Fruit fly (Drosophila melanogaster) whole organism, embryonic: ENCODE data around the gene Hr83.

Experiments used
- Antp ChIP-seq: fragments of 200-800 bp; sonication (Bioruptor generic); optimal IDR thresholded peaks from 3 replicates; lab custom pipeline; 2016; ENCODE audit warnings: missing biosample characterization, missing genetic modification characterization
- BEAF-32 ChIP-seq: fragments of 200-800 bp; sonication (Bioruptor generic); optimal IDR thresholded peaks from 3 replicates; lab custom pipeline; 2017; ENCODE audit warnings: missing biosample characterization, missing genetic modification characterization, mild to moderate bottlenecking, moderate library complexity, missing genetic modification reagents
- CG10274 ChIP-seq: fragments of 200-800 bp; sonication (Bioruptor generic); optimal IDR thresholded peaks from 3 replicates; lab custom pipeline; 2017; ENCODE audit warnings: missing biosample characterization, mild to moderate bottlenecking, missing genetic modification characterization
- CG1233 ChIP-seq: fragments of 200-800 bp; sonication (Bioruptor generic); optimal IDR thresholded peaks from 4 replicates; lab custom pipeline; 2018; ENCODE audit warnings: missing biosample characterization, mild to moderate bottlenecking, missing genetic modification characterization
- CG13123 ChIP-seq: fragments of 200-800 bp; sonication (Bioruptor generic); optimal IDR thresholded peaks from 2 replicates; lab custom pipeline; 2016; ENCODE audit warnings: missing biosample characterization, missing genetic modification characterization
- CG14667 ChIP-seq: fragments of 200-800 bp; sonication (Bioruptor generic); IDR thresholded peaks from 2 replicates; pipeline ENCODE4 v1.3.6; 2022; ENCODE audit warnings: missing biosample characterization, missing genetic modification characterization
- CG16813 ChIP-seq: fragments of 200-800 bp; sonication (Bioruptor generic); IDR thresholded peaks from 3 replicates; pipeline ENCODE4 v1.3.6; 2022; ENCODE audit warnings: missing biosample characterization, missing genetic modification characterization; ENCODE audit not compliant: partially characterized antibody
- CG2129 ChIP-seq: fragments of 200-800 bp; sonication (Bioruptor generic); IDR thresholded peaks from 2 replicates; pipeline ENCODE4 v1.3.6; 2022; ENCODE audit warnings: missing biosample characterization, missing genetic modification characterization; ENCODE audit not compliant: partially characterized antibody
- CG2202 ChIP-seq: fragments of 200-800 bp; sonication (Bioruptor generic); optimal IDR thresholded peaks from 2 replicates; lab custom pipeline; 2018; ENCODE audit warnings: missing biosample characterization, mild to moderate bottlenecking, missing genetic modification characterization
- CG30431 ChIP-seq: fragments of 200-800 bp; sonication (Bioruptor generic); optimal IDR thresholded peaks from 2 replicates; lab custom pipeline; 2017; ENCODE audit warnings: missing biosample characterization, missing genetic modification characterization
- CG3163 ChIP-seq: fragments of 200-800 bp; sonication (Bioruptor generic); optimal IDR thresholded peaks from 3 replicates; lab custom pipeline; 2016; ENCODE audit warnings: missing biosample characterization, missing genetic modification characterization
- CG32772 ChIP-seq: fragments of 200-800 bp; sonication (Bioruptor generic); IDR thresholded peaks from 2 replicates; pipeline ENCODE4 v1.3.6; 2022; ENCODE audit warnings: missing biosample characterization, missing genetic modification characterization
- CG4328 ChIP-seq: fragments of 200-800 bp; sonication (Bioruptor generic); optimal IDR thresholded peaks from 3 replicates; lab custom pipeline; 2017; ENCODE audit warnings: missing biosample characterization, missing genetic modification reagents, missing genetic modification characterization
- CG7357 ChIP-seq: fragments of 200-800 bp; sonication (Bioruptor generic); IDR thresholded peaks from 3 replicates; pipeline ENCODE4 v1.3.6; 2022; ENCODE audit warnings: missing biosample characterization, missing genetic modification characterization
- CG7786 ChIP-seq: fragments of 200-800 bp; sonication (Bioruptor generic); optimal IDR thresholded peaks from 2 replicates; lab custom pipeline; 2016; ENCODE audit warnings: missing biosample characterization, missing genetic modification characterization
- CG9817 ChIP-seq: fragments of 200-800 bp; sonication (Bioruptor generic); optimal IDR thresholded peaks from 2 replicates; lab custom pipeline; 2018; ENCODE audit warnings: missing biosample characterization, mild to moderate bottlenecking, missing genetic modification characterization, moderate library complexity
- D19A ChIP-seq: fragments of 200-800 bp; optimal IDR thresholded peaks from 3 replicates; lab custom pipeline; 2019; ENCODE audit warnings: missing biosample characterization, mild to moderate bottlenecking, missing genetic modification characterization, moderate library complexity
- Deaf1 ChIP-seq: fragments of 200-800 bp; optimal IDR thresholded peaks from 3 replicates; lab custom pipeline; 2019; ENCODE audit warnings: missing biosample characterization, mild to moderate bottlenecking, missing genetic modification characterization, moderate library complexity
- Dip2 ChIP-seq: fragments of 200-800 bp; sonication (Bioruptor generic); IDR thresholded peaks from 2 replicates; pipeline ENCODE4 v1.3.6; 2022; ENCODE audit warnings: missing biosample characterization, missing genetic modification characterization
- HLH54F ChIP-seq: fragments of 200-800 bp; sonication (Bioruptor generic); optimal IDR thresholded peaks from 3 replicates; lab custom pipeline; 2016; ENCODE audit warnings: missing biosample characterization, missing genetic modification characterization
- Hr78 ChIP-seq, 2 experiments: fragments of 200-800 bp in 1 of 2; fragments of >200 bp in 1 of 2; sonication (Bioruptor generic) in 1 of 2; optimal IDR thresholded peaks; 2 replicates each; lab custom pipeline; 2017 to 2019; ENCODE audit warnings: missing biosample characterization in 2 of 2, missing genetic modification characterization in 2 of 2, mild to moderate bottlenecking in 1 of 2, moderate library complexity in 1 of 2
- Kr ChIP-seq: fragments of 200-800 bp; sonication (Bioruptor generic); optimal IDR thresholded peaks from 2 replicates; lab custom pipeline; 2017; ENCODE audit warnings: missing biosample characterization, mild to moderate bottlenecking, missing genetic modification characterization
- Mrtf ChIP-seq: fragments of 200-800 bp; sonication (Bioruptor generic); IDR thresholded peaks from 3 replicates; pipeline ENCODE4 v1.3.6; 2022; ENCODE audit warnings: missing biosample characterization, missing genetic modification characterization
- Oaz ChIP-seq: fragments of 200-800 bp; sonication (Bioruptor generic); IDR thresholded peaks from 2 replicates; pipeline ENCODE4 v1.3.6; 2022; ENCODE audit warnings: missing biosample characterization, missing genetic modification characterization
- Oli ChIP-seq: fragments of 200-800 bp; sonication (Bioruptor generic); optimal IDR thresholded peaks from 2 replicates; lab custom pipeline; 2018; ENCODE audit warnings: missing biosample characterization, mild to moderate bottlenecking, missing genetic modification characterization, moderate library complexity
- Sry-δ ChIP-seq: fragments of 200-800 bp; sonication (Bioruptor generic); optimal IDR thresholded peaks from 2 replicates; lab custom pipeline; 2016; ENCODE audit warnings: missing biosample characterization, missing genetic modification characterization
- bigmax ChIP-seq: fragments of 200-800 bp; sonication (Bioruptor generic); optimal IDR thresholded peaks from 2 replicates; lab custom pipeline; 2018; ENCODE audit warnings: missing biosample characterization, mild to moderate bottlenecking, missing genetic modification characterization
- caup ChIP-seq: fragments of 200-800 bp; sonication (Bioruptor generic); optimal IDR thresholded peaks from 3 replicates; lab custom pipeline; 2017; ENCODE audit warnings: missing biosample characterization, mild to moderate bottlenecking, missing genetic modification characterization, moderate library complexity; ENCODE audit not compliant: severe bottlenecking
- chif ChIP-seq, 2 experiments: fragments of 200-800 bp; sonication (Bioruptor generic); optimal IDR thresholded peaks; 3 replicates each; lab custom pipeline; 2016; ENCODE audit warnings: missing biosample characterization in 2 of 2, missing genetic modification characterization in 2 of 2
- chinmo ChIP-seq: fragments of 200-800 bp; sonication (Bioruptor generic); IDR thresholded peaks from 4 replicates; pipeline ENCODE4 v1.3.6; 2022; ENCODE audit warnings: missing biosample characterization, missing genetic modification characterization; ENCODE audit not compliant: partially characterized antibody
- corto ChIP-seq: fragments of 200-800 bp; sonication (Bioruptor generic); optimal IDR thresholded peaks from 2 replicates; lab custom pipeline; 2016; ENCODE audit warnings: missing biosample characterization, mild to moderate bottlenecking, missing genetic modification characterization, moderate library complexity
- dimm ChIP-seq: fragments of 200-800 bp; sonication (Bioruptor generic); IDR thresholded peaks from 2 replicates; pipeline ENCODE4 v1.3.6; 2022; ENCODE audit warnings: missing biosample characterization, missing genetic modification characterization
- gem ChIP-seq: fragments of 200-800 bp; sonication (Bioruptor generic); optimal IDR thresholded peaks from 2 replicates; lab custom pipeline; 2019; ENCODE audit warnings: missing biosample characterization, mild to moderate bottlenecking, missing genetic modification characterization, moderate library complexity
- grau ChIP-seq: fragments of 200-800 bp; optimal IDR thresholded peaks from 3 replicates; lab custom pipeline; 2019; ENCODE audit warnings: missing biosample characterization, mild to moderate bottlenecking, missing genetic modification characterization, moderate library complexity
- gt ChIP-seq: fragments of 200-800 bp; sonication (Bioruptor generic); IDR thresholded peaks from 2 replicates; pipeline ENCODE4 v1.3.6; 2022; ENCODE audit warnings: missing biosample characterization, missing genetic modification characterization
- hkb ChIP-seq, 2 experiments: fragments of 200-800 bp in 1 of 2; fragments of >200 bp in 1 of 2; sonication (Bioruptor generic) in 1 of 2; IDR thresholded peaks in 1 of 2; optimal IDR thresholded peaks in 1 of 2; 2 replicates each; pipeline versions ENCODE4 v1.3.6 to Lab custom; 2017 to 2022; ENCODE audit warnings: missing biosample characterization in 1 of 2, missing genetic modification characterization in 1 of 2
- inv ChIP-seq: fragments of 200-800 bp; sonication (Bioruptor generic); IDR thresholded peaks from 2 replicates; pipeline ENCODE4 v1.3.6; 2022; ENCODE audit warnings: missing biosample characterization, missing genetic modification characterization; ENCODE audit not compliant: partially characterized antibody
- peb ChIP-seq: fragments of 200-800 bp; sonication (Bioruptor generic); IDR thresholded peaks from 2 replicates; pipeline ENCODE4 v1.3.6; 2022; ENCODE audit warnings: missing biosample characterization, missing genetic modification characterization
- ranshi ChIP-seq: fragments of 200-800 bp; sonication (Bioruptor generic); IDR thresholded peaks from 2 replicates; pipeline ENCODE4 v1.3.6; 2022; ENCODE audit warnings: missing biosample characterization, missing genetic modification characterization
- salm ChIP-seq: fragments of 200-800 bp; sonication (Bioruptor generic); optimal IDR thresholded peaks from 2 replicates; lab custom pipeline; 2018; ENCODE audit warnings: missing biosample characterization, mild to moderate bottlenecking, missing genetic modification characterization
- scrt ChIP-seq: fragments of 200-800 bp; sonication (Bioruptor generic); optimal IDR thresholded peaks from 2 replicates; lab custom pipeline; 2018; ENCODE audit warnings: missing biosample characterization, mild to moderate bottlenecking, missing genetic modification characterization, moderate library complexity
- sima ChIP-seq: fragments of 200-800 bp; sonication (Bioruptor generic); optimal IDR thresholded peaks from 2 replicates; lab custom pipeline; 2016; ENCODE audit warnings: missing biosample characterization, missing genetic modification characterization
- sug ChIP-seq: fragments of 200-800 bp; optimal IDR thresholded peaks from 2 replicates; lab custom pipeline; 2019; ENCODE audit warnings: missing biosample characterization, mild to moderate bottlenecking, missing genetic modification characterization, moderate library complexity
- tll ChIP-seq, 2 experiments: fragments of 200-800 bp in 1 of 2; fragments of >200 bp in 1 of 2; sonication (Bioruptor generic) in 1 of 2; optimal IDR thresholded peaks; 2 replicates each; lab custom pipeline; 2017 to 2019; ENCODE audit warnings: missing biosample characterization in 2 of 2, missing genetic modification characterization in 2 of 2, mild to moderate bottlenecking in 1 of 2, moderate library complexity in 1 of 2
- tna ChIP-seq: fragments of 200-800 bp; sonication (Bioruptor generic); IDR thresholded peaks from 2 replicates; pipeline ENCODE4 v1.3.6; 2022; ENCODE audit warnings: missing biosample characterization, missing genetic modification characterization; ENCODE audit not compliant: partially characterized antibody
- zfh2 ChIP-seq: fragments of 200-800 bp; sonication (Bioruptor generic); optimal IDR thresholded peaks from 2 replicates; lab custom pipeline; 2016; ENCODE audit warnings: missing biosample characterization, missing genetic modification characterization

Gene Hr83

DNA sequence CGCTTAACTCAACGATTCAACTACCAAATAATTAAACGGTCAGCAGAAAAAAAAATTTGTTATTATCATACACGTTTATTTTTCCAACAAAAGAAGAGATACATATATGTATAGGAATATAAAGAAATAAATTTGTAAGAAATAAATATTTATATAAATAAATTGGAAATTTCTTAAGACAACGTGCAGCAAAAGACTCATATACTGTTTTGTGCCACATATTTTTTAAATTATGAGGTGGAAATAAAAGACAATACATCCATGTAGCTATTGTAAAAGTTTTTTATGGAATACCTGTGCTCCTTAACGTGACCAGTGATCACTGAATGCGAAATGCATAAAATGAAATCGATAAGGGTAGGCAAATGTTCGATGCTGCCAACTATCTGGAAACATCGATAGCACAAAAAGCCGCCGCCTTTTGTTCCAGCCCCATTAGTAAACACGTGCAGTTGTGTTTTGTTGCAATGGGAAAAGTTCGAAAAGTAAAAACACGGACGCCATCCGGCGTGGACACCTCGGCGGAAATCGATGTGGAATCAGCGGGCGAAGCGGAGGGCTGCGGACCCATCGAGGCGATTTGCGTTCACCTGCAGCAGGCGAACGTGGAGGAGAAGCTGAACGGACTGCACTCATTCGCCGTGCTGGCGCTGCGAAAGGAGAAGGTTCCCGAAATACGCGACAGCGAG is 19.7 kb downstream of the Hr83 start, which contains the start of gene CG10286 (continued):
- TF ChIP-seq CG2129 (GFP tag; lab: Robert Waterston, UW), result 0 out of 2 replicates have a peak, but pooled peaks have one; percentile 16
- peak; percentile 2 for TF ChIP-seq Antp (GFP tag; lab: Kevin White, UChicago)
- no peak for TF ChIP-seq Hr78 (GFP tag; optimal IDR thresholded peaks at IDR 0.05; lab: Kevin White, UChicago)
- TF ChIP-seq HLH54F (GFP tag; lab: Kevin White, UChicago), result no peak
- TF ChIP-seq CG2202 (tag; lab: Kevin White, UChicago), result no peak
- peak; percentile 38 for TF ChIP-seq grau (tag; lab: Kevin White, UChicago)
- TF ChIP-seq CG32772 (GFP tag; lab: Robert Waterston, UW), result no peak
- peak; percentile 60 for TF ChIP-seq tna (GFP tag; lab: Robert Waterston, UW)
- no peak for TF ChIP-seq Kr (GFP tag; lab: Kevin White, UChicago)
- no peak for TF ChIP-seq Deaf1 (tag; lab: Kevin White, UChicago)
- no peak for TF ChIP-seq hkb (optimal IDR thresholded peaks at IDR 0.05; lab: Kevin White, UChicago)
- peak; percentile 17 for TF ChIP-seq hkb (GFP tag; IDR thresholded peaks at IDR 0.05; lab: Robert Waterston, UW)
- TF ChIP-seq CG16813, result peak; percentile 70
- TF ChIP-seq sima (GFP tag; lab: Kevin White, UChicago), result no peak
- TF ChIP-seq CG7357 (GFP tag; lab: Robert Waterston, UW), result 0 out of 3 replicates have a peak, but pooled peaks have one; percentile 6
- no peak for TF ChIP-seq Dip2 (GFP tag; lab: Robert Waterston, UW)
- TF ChIP-seq CG13123 (GFP tag; lab: Kevin White, UChicago), result no peak
- TF ChIP-seq Oaz (GFP tag; lab: Robert Waterston, UW), result peak; percentile 34; the same call in 1 of the 2 replicates
- no peak for TF ChIP-seq CG14667 (GFP tag; lab: Robert Waterston, UW)
- peak; percentile 70 for TF ChIP-seq inv (GFP tag; lab: Robert Waterston, UW)
- peak; percentile 83 for TF ChIP-seq Sry-δ
- TF ChIP-seq gem, result peak; percentile 62
- peak; percentile 0 for TF ChIP-seq CG1233 (GFP tag; lab: Kevin White, UChicago)
- TF ChIP-seq CG4328, result no peak
- TF ChIP-seq sug (tag; lab: Kevin White, UChicago), result peak; percentile 52
- TF ChIP-seq ranshi (GFP tag; lab: Robert Waterston, UW), result no peak
- TF ChIP-seq CG9817, result peak; percentile 22
- no peak for TF ChIP-seq CG3163 (GFP tag; lab: Kevin White, UChicago)
- TF ChIP-seq CG30431 (GFP tag; lab: Kevin White, UChicago), result no peak

DNA sequence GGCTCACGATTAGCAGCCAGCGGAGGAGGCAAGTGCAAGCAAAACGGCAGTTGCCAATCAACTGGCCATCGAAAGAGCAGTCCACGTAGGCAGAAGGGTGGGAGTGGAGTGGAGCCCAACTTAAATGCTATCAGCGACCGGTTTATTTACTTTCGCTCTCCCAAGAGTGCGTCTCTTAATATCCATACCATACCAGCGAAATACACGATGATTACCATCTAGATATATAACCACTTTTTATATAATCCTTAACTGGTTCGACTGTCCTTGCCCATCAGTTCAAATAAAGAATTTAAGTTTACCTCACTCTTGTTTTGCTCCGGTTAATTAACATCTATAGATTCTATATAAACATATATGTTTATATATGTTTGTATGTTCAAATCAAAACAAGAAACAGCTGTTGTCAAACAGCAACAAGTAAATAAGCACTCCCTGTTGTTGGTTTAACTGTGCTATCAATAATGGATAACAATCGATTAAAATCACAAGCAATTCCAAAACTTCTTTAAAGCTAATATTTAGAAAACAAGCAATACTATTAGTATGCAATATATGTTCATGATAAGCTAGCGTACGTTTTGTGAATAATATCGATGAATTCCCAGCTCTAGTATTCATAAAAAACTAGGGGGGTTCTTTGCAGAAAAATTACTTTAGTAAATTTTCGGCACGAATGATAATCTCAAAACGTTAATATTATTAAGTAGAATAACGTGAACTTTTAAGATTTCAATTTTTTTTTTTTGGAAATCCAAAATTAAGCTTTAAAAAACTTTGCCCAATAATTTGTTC is 24.7 kb downstream of the Hr83 start:
- TF ChIP-seq dimm (GFP tag; lab: Robert Waterston, UW) (no peak), zfh2 (GFP tag; lab: Kevin White, UChicago) (no peak), Kr (GFP tag; lab: Kevin White, UChicago) (no peak), corto (no peak), tll (GFP tag; optimal IDR thresholded peaks at IDR 0.05; lab: Kevin White, UChicago) (no peak), chinmo (GFP tag; lab: Robert Waterston, UW) (0 out of 4 replicates have a peak, but pooled peaks have one; percentile 19), D19A (peak; percentile 11), peb (no peak), caup (peak; percentile 86), CG10274 (GFP tag; lab: Kevin White, UChicago) (no peak), Mrtf (GFP tag; lab: Robert Waterston, UW) (no peak), BEAF-32 (GFP tag; lab: Kevin White, UChicago) (peak; percentile 46), CG7786 (GFP tag; lab: Kevin White, UChicago) (no peak), salm (tag; lab: Kevin White, UChicago) (no peak), scrt (GFP tag; lab: Kevin White, UChicago) (peak; percentile 89), bigmax (no peak), Oli (tag; lab: Kevin White, UChicago) (peak; percentile 10), chif (GFP tag; optimal IDR thresholded peaks at IDR 0.05; lab: Kevin White, UChicago) (no peak), gt (no peak)
